Fruit fly (Drosophila melanogaster) whole organism, adult: ENCODE data around the gene PolE1.

Experiments used
- CG11617 ChIP-seq: fragments of 200-800 bp; sonication (Bioruptor generic); optimal IDR thresholded peaks from 2 replicates; lab custom pipeline; 2017; ENCODE audit warnings: mild to moderate bottlenecking, missing biosample characterization, missing genetic modification reagents, missing genetic modification characterization
- CG12768 ChIP-seq: fragments of 200-800 bp; sonication (Bioruptor generic); optimal IDR thresholded peaks from 2 replicates; lab custom pipeline; 2017; ENCODE audit warnings: missing biosample characterization, missing genetic modification characterization, mild to moderate bottlenecking, moderate library complexity, missing genetic modification reagents
- CG14711 ChIP-seq: fragments of 200-800 bp; sonication (Bioruptor generic); optimal IDR thresholded peaks from 2 replicates; lab custom pipeline; 2018; ENCODE audit warnings: missing biosample characterization, mild to moderate bottlenecking, missing genetic modification characterization, moderate library complexity
- CG1620 ChIP-seq: fragments of 200-800 bp; sonication (Bioruptor generic); optimal IDR thresholded peaks from 2 replicates; lab custom pipeline; 2016; ENCODE audit warnings: missing biosample characterization, missing genetic modification characterization
- CG33017 ChIP-seq: fragments of 200-800 bp; sonication (Bioruptor generic); optimal IDR thresholded peaks from 2 replicates; lab custom pipeline; 2018; ENCODE audit warnings: missing biosample characterization, mild to moderate bottlenecking, missing genetic modification characterization, moderate library complexity
- CG5204 ChIP-seq: fragments of 200-800 bp; sonication (Bioruptor generic); optimal IDR thresholded peaks from 2 replicates; lab custom pipeline; 2016; ENCODE audit warnings: missing biosample characterization, missing genetic modification characterization
- CG7045 ChIP-seq: fragments of 200-800 bp; sonication (Bioruptor generic); optimal IDR thresholded peaks from 2 replicates; lab custom pipeline; 2017; ENCODE audit warnings: missing biosample characterization, mild to moderate bottlenecking, missing genetic modification characterization
- CG7101 ChIP-seq: fragments of 200-800 bp; sonication (Bioruptor generic); optimal IDR thresholded peaks from 2 replicates; lab custom pipeline; 2018; ENCODE audit warnings: missing biosample characterization, mild to moderate bottlenecking, missing genetic modification characterization, moderate library complexity
- Clk ChIP-seq: fragments of 200-800 bp; sonication (Bioruptor generic); optimal IDR thresholded peaks from 2 replicates; lab custom pipeline; 2017; ENCODE audit warnings: missing biosample characterization, missing genetic modification characterization
- Crg-1 ChIP-seq: fragments of 200-800 bp; sonication (Bioruptor generic); optimal IDR thresholded peaks from 2 replicates; lab custom pipeline; 2016; ENCODE audit warnings: missing biosample characterization, missing genetic modification characterization
- Hr96 ChIP-seq: fragments of 200-800 bp; sonication (Bioruptor generic); optimal IDR thresholded peaks from 2 replicates; lab custom pipeline; 2016; ENCODE audit warnings: missing biosample characterization, missing genetic modification characterization
- Mnt ChIP-seq: fragments of 200-800 bp; sonication (Bioruptor generic); optimal IDR thresholded peaks from 2 replicates; lab custom pipeline; 2016; ENCODE audit warnings: missing biosample characterization, mild to moderate bottlenecking, missing genetic modification characterization
- bab1 ChIP-seq: fragments of 200-800 bp; sonication (Bioruptor generic); optimal IDR thresholded peaks from 3 replicates; lab custom pipeline; 2019; ENCODE audit warnings: missing biosample characterization, mild to moderate bottlenecking, missing genetic modification characterization, moderate library complexity
- cic ChIP-seq: fragments of 200-800 bp; sonication (Bioruptor generic); optimal IDR thresholded peaks from 2 replicates; lab custom pipeline; 2017; ENCODE audit warnings: missing biosample characterization, mild to moderate bottlenecking, missing genetic modification characterization, moderate library complexity
- cnc ChIP-seq, 2 experiments: fragments of >200 bp; optimal IDR thresholded peaks; 2 replicates each; lab custom pipeline; 2017
- kay ChIP-seq: fragments of 200-800 bp; sonication (Bioruptor generic); peaks from one replicate; lab custom pipeline; 2016; ENCODE audit warnings: missing biosample characterization, missing genetic modification characterization, borderline replicate concordance
- ovo ChIP-seq: fragments of 200-800 bp; sonication (Bioruptor generic); optimal IDR thresholded peaks from 2 replicates; lab custom pipeline; 2016; ENCODE audit warnings: missing biosample characterization, missing genetic modification characterization
- pad ChIP-seq: fragments of 200-800 bp; sonication (Bioruptor generic); optimal IDR thresholded peaks from 3 replicates; lab custom pipeline; 2017; ENCODE audit warnings: missing biosample characterization, missing genetic modification characterization, mild to moderate bottlenecking, moderate library complexity, missing genetic modification reagents
- tj ChIP-seq: fragments of 200-800 bp; sonication (Bioruptor generic); optimal IDR thresholded peaks from 3 replicates; lab custom pipeline; 2017; ENCODE audit warnings: missing biosample characterization, mild to moderate bottlenecking, missing genetic modification characterization, moderate library complexity
- toe ChIP-seq: fragments of 200-800 bp; sonication (Bioruptor generic); optimal IDR thresholded peaks from 2 replicates; lab custom pipeline; 2016; ENCODE audit warnings: missing biosample characterization, missing genetic modification characterization

Gene PolE1

dm6 chr3R:23384591-23385260, 36.8 kb downstream of the PolE1 start, which contains the start of gene CG4393:
TSS of gene CG4393 (minus strand) at chr3R:23384777.
- TF ChIP-seq CG12768 (GFP tag; lab: Kevin White, UChicago) = peak; percentile 94
- peak; percentile 14 for TF ChIP-seq CG11617 (GFP tag; lab: Kevin White, UChicago)
- TF ChIP-seq Mnt (GFP tag; lab: Kevin White, UChicago) = peak; percentile 7
- TF ChIP-seq Clk (GFP tag; lab: Kevin White, UChicago) = peak; percentile 40
- TF ChIP-seq bab1 (GFP tag; lab: Kevin White, UChicago) = no peak
- TF ChIP-seq Crg-1 (GFP tag; lab: Kevin White, UChicago) = no peak
- TF ChIP-seq kay (GFP tag; lab: Kevin White, UChicago) = peak; percentile 50
- TF ChIP-seq CG5204 (GFP tag; lab: Kevin White, UChicago) = peak; percentile 51
- no peak for TF ChIP-seq cic
- TF ChIP-seq Hr96 (GFP tag; lab: Kevin White, UChicago) = peak; percentile 16
- TF ChIP-seq CG7045 (GFP tag; lab: Kevin White, UChicago) = peak; percentile 6

- no peak for TF ChIP-seq CG12768 (GFP tag; lab: Kevin White, UChicago)
- peak; percentile 49 for TF ChIP-seq CG33017 (tag; lab: Kevin White, UChicago)
- TF ChIP-seq Mnt (GFP tag; lab: Kevin White, UChicago) = no peak
- TF ChIP-seq cic = peak; percentile 86
- TF ChIP-seq CG7045 (GFP tag; lab: Kevin White, UChicago) = no peak
- TF ChIP-seq ovo = no peak
- peak; percentile 97 for TF ChIP-seq kay (GFP tag; lab: Kevin White, UChicago)
- peak; percentile 12 for TF ChIP-seq pad (GFP tag; lab: Kevin White, UChicago)
- TF ChIP-seq CG7101 (tag; lab: Kevin White, UChicago) = peak; percentile 18
Observed at dm6 chr3R:23386021-23386457, 38.1 kb downstream of the PolE1 start.

dm6 chr3R:23386907-23387306, 39.0 kb downstream of the PolE1 start:
- TF ChIP-seq ovo = no peak
- TF ChIP-seq Crg-1 (GFP tag; lab: Kevin White, UChicago) = no peak
- no peak for TF ChIP-seq Hr96 (GFP tag; lab: Kevin White, UChicago)
- TF ChIP-seq CG14711 (tag; lab: Kevin White, UChicago) = no peak
- no peak for TF ChIP-seq CG12768 (GFP tag; lab: Kevin White, UChicago)
- no peak for TF ChIP-seq kay (GFP tag; lab: Kevin White, UChicago)
- TF ChIP-seq tj (GFP tag; lab: Kevin White, UChicago) = no peak
- no peak for TF ChIP-seq CG11617 (GFP tag; lab: Kevin White, UChicago)
- no peak for TF ChIP-seq CG7101 (tag; lab: Kevin White, UChicago)
- no peak for TF ChIP-seq CG33017 (tag; lab: Kevin White, UChicago)
- no peak for TF ChIP-seq cic
- no peak for TF ChIP-seq Mnt (GFP tag; lab: Kevin White, UChicago)
- no peak for TF ChIP-seq pad (GFP tag; lab: Kevin White, UChicago)
- no peak for TF ChIP-seq CG1620
- TF ChIP-seq toe (GFP tag; lab: Kevin White, UChicago) = no peak
- no peak for TF ChIP-seq Clk (GFP tag; lab: Kevin White, UChicago)
- TF ChIP-seq bab1 (GFP tag; lab: Kevin White, UChicago) = no peak
- no peak for TF ChIP-seq cnc (optimal IDR thresholded peaks at IDR 0.05; lab: Kevin White, UChicago)
- no peak for TF ChIP-seq CG5204 (GFP tag; lab: Kevin White, UChicago)

dm6 chr3R:23388798-23389197, 40.9 kb downstream of the PolE1 start, which contains the start of gene CG31515:
TSS of gene CG31515 (minus strand) at chr3R:23388898.
- no peak for TF ChIP-seq Mnt (GFP tag; lab: Kevin White, UChicago)
- TF ChIP-seq CG12768 (GFP tag; lab: Kevin White, UChicago) = no peak
- no peak for TF ChIP-seq pad (GFP tag; lab: Kevin White, UChicago)
- TF ChIP-seq Hr96 (GFP tag; lab: Kevin White, UChicago) = no peak
- TF ChIP-seq CG5204 (GFP tag; lab: Kevin White, UChicago) = no peak
- TF ChIP-seq tj (GFP tag; lab: Kevin White, UChicago) = no peak
- TF ChIP-seq Crg-1 (GFP tag; lab: Kevin White, UChicago) = no peak
- TF ChIP-seq CG11617 (GFP tag; lab: Kevin White, UChicago) = no peak
- no peak for TF ChIP-seq CG7045 (GFP tag; lab: Kevin White, UChicago)
- TF ChIP-seq Clk (GFP tag; lab: Kevin White, UChicago) = no peak
- TF ChIP-seq CG7101 (tag; lab: Kevin White, UChicago) = no peak
- TF ChIP-seq CG1620 = no peak
- TF ChIP-seq cic = no peak
- no peak for TF ChIP-seq cnc (optimal IDR thresholded peaks at IDR 0.05; lab: Kevin White, UChicago)
- no peak for TF ChIP-seq bab1 (GFP tag; lab: Kevin White, UChicago)
- TF ChIP-seq kay (GFP tag; lab: Kevin White, UChicago) = no peak
- no peak for TF ChIP-seq toe (GFP tag; lab: Kevin White, UChicago)

- TF ChIP-seq bab1 (GFP tag; lab: Kevin White, UChicago) (no peak), Mnt (GFP tag; lab: Kevin White, UChicago) (no peak)
Observed at dm6 chr3R:23390769-23391309, 42.9 kb downstream of the PolE1 start.

- no peak for TF ChIP-seq CG12768 (GFP tag; lab: Kevin White, UChicago)
- TF ChIP-seq Clk (GFP tag; lab: Kevin White, UChicago) = no peak
Observed at dm6 chr3R:23392235-23392634, 44.3 kb downstream of the PolE1 start.
